Fruit fly (Drosophila melanogaster) whole organism, prepupa: ENCODE results near the gene sgg.

Experiments used
- Blimp-1 ChIP-seq: fragments of 200-800 bp; sonication (Bioruptor generic); optimal IDR thresholded peaks from 3 replicates; lab custom pipeline; 2017; ENCODE audit warnings: missing biosample characterization, missing genetic modification characterization, mild to moderate bottlenecking, moderate library complexity, missing genetic modification reagents
- CG10631 ChIP-seq: fragments of 200-800 bp; sonication (Bioruptor generic); optimal IDR thresholded peaks from 2 replicates; lab custom pipeline; 2016; ENCODE audit warnings: missing biosample characterization, missing genetic modification characterization
- CG11294 ChIP-seq: fragments of 200-800 bp; sonication (Bioruptor generic); IDR thresholded peaks from 2 replicates; pipeline ENCODE4 v1.3.6; 2022; ENCODE audit warnings: missing biosample characterization, missing genetic modification characterization
- CG11762 ChIP-seq: fragments of 200-800 bp; sonication (Bioruptor generic); optimal IDR thresholded peaks from 3 replicates; lab custom pipeline; 2016; ENCODE audit warnings: missing biosample characterization, missing genetic modification characterization; ENCODE audit not compliant: insufficient read depth
- CG11902 ChIP-seq: fragments of 200-800 bp; sonication (Bioruptor generic); optimal IDR thresholded peaks from 3 replicates; lab custom pipeline; 2016; ENCODE audit warnings: missing biosample characterization, missing genetic modification characterization
- CG15336 ChIP-seq: fragments of 200-800 bp; sonication (Bioruptor generic); IDR thresholded peaks from 2 replicates; pipeline ENCODE4 v1.3.6; 2022; ENCODE audit warnings: missing biosample characterization, missing genetic modification characterization
- CG16779 ChIP-seq: fragments of 200-800 bp; sonication (Bioruptor generic); optimal IDR thresholded peaks from 3 replicates; lab custom pipeline; 2017; ENCODE audit warnings: missing biosample characterization, mild to moderate bottlenecking, missing genetic modification characterization
- CG3032 ChIP-seq: fragments of 200-800 bp; optimal IDR thresholded peaks from 2 replicates; lab custom pipeline; 2019; ENCODE audit warnings: missing biosample characterization, mild to moderate bottlenecking, missing genetic modification characterization, moderate library complexity
- CG31627 ChIP-seq: fragments of 200-800 bp; sonication (Bioruptor generic); optimal IDR thresholded peaks from 3 replicates; lab custom pipeline; 2016; ENCODE audit warnings: missing biosample characterization, missing genetic modification characterization
- CG4318 ChIP-seq: fragments of 200-800 bp; sonication (Bioruptor generic); optimal IDR thresholded peaks from 3 replicates; lab custom pipeline; 2017; ENCODE audit warnings: missing biosample characterization, mild to moderate bottlenecking, missing genetic modification characterization
- CG6163 ChIP-seq: fragments of 200-800 bp; sonication (Bioruptor generic); IDR thresholded peaks from 3 replicates; pipeline ENCODE4 v1.3.6; 2022; ENCODE audit warnings: missing biosample characterization, missing genetic modification characterization
- CG6276 ChIP-seq: fragments of 200-800 bp; sonication (Bioruptor generic); optimal IDR thresholded peaks from 2 replicates; lab custom pipeline; 2017; ENCODE audit warnings: missing biosample characterization, mild to moderate bottlenecking, missing genetic modification characterization
- CG6808 ChIP-seq: fragments of 200-800 bp; sonication (Bioruptor generic); optimal IDR thresholded peaks from 3 replicates; lab custom pipeline; 2017; ENCODE audit warnings: missing biosample characterization, missing genetic modification characterization, mild to moderate bottlenecking, moderate library complexity, missing genetic modification reagents
- CG6854 ChIP-seq: fragments of 200-800 bp; sonication (Bioruptor generic); optimal IDR thresholded peaks from 2 replicates; lab custom pipeline; 2017; ENCODE audit warnings: missing biosample characterization, mild to moderate bottlenecking, missing genetic modification characterization
- CG8119 ChIP-seq: fragments of 200-800 bp; sonication (Bioruptor generic); IDR thresholded peaks from 3 replicates; pipeline ENCODE4 v1.3.6; 2022; ENCODE audit warnings: missing biosample characterization, missing genetic modification characterization
- CG8319 ChIP-seq: fragments of 200-800 bp; sonication (Bioruptor generic); optimal IDR thresholded peaks from 3 replicates; lab custom pipeline; 2016; ENCODE audit warnings: missing biosample characterization, missing genetic modification characterization
- Eip75B ChIP-seq: fragments of 200-800 bp; sonication (Bioruptor generic); optimal IDR thresholded peaks from 3 replicates; lab custom pipeline; 2016; ENCODE audit warnings: missing biosample characterization, missing genetic modification characterization
- Eip78C ChIP-seq: fragments of 200-800 bp; sonication (Bioruptor generic); peaks from one replicate; lab custom pipeline; 2016; ENCODE audit warnings: missing biosample characterization, missing genetic modification characterization
- Eip93F ChIP-seq: fragments of 200-800 bp; sonication (Bioruptor generic); optimal IDR thresholded peaks from 2 replicates; lab custom pipeline; 2016; ENCODE audit warnings: missing biosample characterization, mild to moderate bottlenecking, missing genetic modification characterization
- Ets21C ChIP-seq: fragments of 200-800 bp; sonication (Bioruptor generic); optimal IDR thresholded peaks from 3 replicates; lab custom pipeline; 2016; ENCODE audit warnings: missing biosample characterization, missing genetic modification characterization
- Ets96B ChIP-seq: fragments of 200-800 bp; optimal IDR thresholded peaks from 2 replicates; lab custom pipeline; 2019; ENCODE audit warnings: missing biosample characterization, mild to moderate bottlenecking, missing genetic modification characterization, moderate library complexity
- Gug ChIP-seq: fragments of 200-800 bp; sonication (Bioruptor generic); IDR thresholded peaks from 2 replicates; pipeline ENCODE4 v1.3.6; 2022; ENCODE audit warnings: missing biosample characterization, missing genetic modification characterization
- Hr38 ChIP-seq: sonication (Bioruptor generic); optimal IDR thresholded peaks from 2 replicates; lab custom pipeline; 2016; ENCODE audit warnings: missing biosample characterization, missing genetic modification characterization
- Hr39 ChIP-seq: fragments of 200-800 bp; sonication (Bioruptor generic); optimal IDR thresholded peaks from 2 replicates; lab custom pipeline; 2016; ENCODE audit warnings: missing biosample characterization, missing genetic modification characterization
- Hr4 ChIP-seq: fragments of 200-800 bp; sonication (Bioruptor generic); optimal IDR thresholded peaks from 3 replicates; lab custom pipeline; 2016; ENCODE audit warnings: missing biosample characterization, missing genetic modification characterization
- Met ChIP-seq: fragments of 200-800 bp; sonication (Bioruptor generic); optimal IDR thresholded peaks from 3 replicates; lab custom pipeline; 2016; ENCODE audit warnings: missing biosample characterization, missing genetic modification characterization
- OdsH ChIP-seq: fragments of 200-800 bp; sonication (Bioruptor generic); optimal IDR thresholded peaks from 3 replicates; lab custom pipeline; 2016; ENCODE audit warnings: missing biosample characterization, missing genetic modification characterization
- Smox ChIP-seq: fragments of 200-800 bp; sonication (Bioruptor generic); optimal IDR thresholded peaks from 3 replicates; lab custom pipeline; 2016; ENCODE audit warnings: missing biosample characterization, missing genetic modification characterization
- Sox102F ChIP-seq: fragments of 200-800 bp; sonication (Bioruptor generic); optimal IDR thresholded peaks from 2 replicates; lab custom pipeline; 2016; ENCODE audit warnings: missing biosample characterization, mild to moderate bottlenecking, missing genetic modification characterization
- Sox14 ChIP-seq: fragments of 200-800 bp; sonication (Bioruptor generic); optimal IDR thresholded peaks from 3 replicates; lab custom pipeline; 2016; ENCODE audit warnings: missing biosample characterization, missing genetic modification characterization
- acj6 ChIP-seq: fragments of 200-800 bp; sonication (Bioruptor generic); optimal IDR thresholded peaks from 3 replicates; lab custom pipeline; 2016; ENCODE audit warnings: missing biosample characterization, missing genetic modification characterization
- dac ChIP-seq: fragments of 200-800 bp; sonication (Bioruptor generic); optimal IDR thresholded peaks from 2 replicates; lab custom pipeline; 2017; ENCODE audit warnings: missing biosample characterization, mild to moderate bottlenecking, missing genetic modification characterization
- fd59A ChIP-seq: fragments of 200-800 bp; sonication (Bioruptor generic); optimal IDR thresholded peaks from 2 replicates; lab custom pipeline; 2017; ENCODE audit warnings: missing biosample characterization, mild to moderate bottlenecking, missing genetic modification characterization, missing genetic modification reagents
- fd85E ChIP-seq: fragments of 200-800 bp; sonication (Bioruptor generic); optimal IDR thresholded peaks from 3 replicates; lab custom pipeline; 2016; ENCODE audit warnings: missing biosample characterization, missing genetic modification characterization
- fkh ChIP-seq: fragments of 200-800 bp; sonication (Bioruptor generic); optimal IDR thresholded peaks from 3 replicates; lab custom pipeline; 2017; ENCODE audit warnings: missing biosample characterization, mild to moderate bottlenecking, missing genetic modification characterization, moderate library complexity
- lz ChIP-seq: fragments of 200-800 bp; sonication (Bioruptor generic); optimal IDR thresholded peaks from 3 replicates; lab custom pipeline; 2016; ENCODE audit warnings: missing biosample characterization, missing genetic modification characterization
- net ChIP-seq: fragments of 200-800 bp; sonication (Bioruptor generic); optimal IDR thresholded peaks from 3 replicates; lab custom pipeline; 2016; ENCODE audit warnings: missing biosample characterization, missing genetic modification characterization
- salr ChIP-seq, 2 experiments: fragments of 200-800 bp; sonication (Bioruptor generic); optimal IDR thresholded peaks; 3 replicates each; lab custom pipeline; 2016 to 2018; ENCODE audit warnings: missing biosample characterization in 2 of 2, missing genetic modification characterization in 2 of 2, mild to moderate bottlenecking in 1 of 2
- spab ChIP-seq: fragments of 200-800 bp; sonication (Bioruptor generic); optimal IDR thresholded peaks from 2 replicates; lab custom pipeline; 2017; ENCODE audit warnings: missing biosample characterization, mild to moderate bottlenecking, missing genetic modification characterization, missing genetic modification reagents
- ss ChIP-seq, 2 experiments: fragments of 200-800 bp; sonication (Bioruptor generic); optimal IDR thresholded peaks; 2 replicates in 1 of 2; 3 replicates in 1 of 2; lab custom pipeline; 2017 to 2018; ENCODE audit warnings: mild to moderate bottlenecking in 2 of 2, missing biosample characterization in 2 of 2, missing genetic modification characterization in 2 of 2, moderate library complexity in 1 of 2
- svp ChIP-seq: fragments of 200-800 bp; sonication (Bioruptor generic); peaks from one replicate; lab custom pipeline; 2016; ENCODE audit warnings: missing biosample characterization, missing genetic modification characterization
- topi ChIP-seq: fragments of 200-800 bp; sonication (Bioruptor generic); optimal IDR thresholded peaks from 3 replicates; lab custom pipeline; 2016; ENCODE audit warnings: missing biosample characterization, missing genetic modification characterization

The sgg gene

DNA sequence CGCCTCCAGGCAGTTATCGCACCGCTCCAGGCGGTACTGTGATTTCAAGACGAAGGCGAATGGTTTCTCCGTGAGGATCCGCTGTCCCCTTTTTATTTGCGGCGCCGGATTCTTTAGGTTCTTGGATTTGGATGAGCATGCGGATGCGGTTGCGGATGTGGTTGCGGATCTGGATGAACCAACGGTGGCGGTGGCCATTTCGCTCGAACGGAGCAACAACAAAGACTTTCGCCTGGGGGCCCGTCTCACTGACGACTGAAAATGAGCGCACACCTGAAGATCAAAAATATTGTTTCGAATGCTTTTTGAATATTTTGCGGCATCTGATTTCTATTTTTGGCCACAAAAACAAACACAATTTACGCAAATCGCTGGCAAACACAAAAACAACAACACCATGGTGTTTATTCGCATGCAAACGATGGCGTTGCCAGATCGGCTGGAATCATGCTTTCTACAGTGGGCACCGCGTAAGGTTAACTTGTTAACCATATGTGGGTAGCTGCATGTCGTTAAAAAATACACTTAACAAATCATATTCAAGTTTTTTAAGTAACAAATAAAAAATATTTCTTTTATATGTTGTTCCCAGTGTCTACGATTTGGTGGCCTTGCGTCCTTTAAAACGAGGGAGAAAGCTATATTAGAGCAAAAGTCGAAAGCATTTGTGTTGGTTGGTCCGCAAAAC, 25.1 kb upstream of the sgg start, which contains the start of gene Smyd3 (continued):
- TF ChIP-seq CG16779 (tag; lab: Kevin White, UChicago) (no peak), Eip93F (no peak), CG15336 (peak; percentile 82), CG3032 (peak; percentile 62), fd59A (GFP tag; lab: Kevin White, UChicago) (peak; percentile 26), Eip75B (GFP tag; lab: Kevin White, UChicago) (peak; percentile 88), fd85E (GFP tag; lab: Kevin White, UChicago) (no peak), Ets21C (GFP tag; lab: Kevin White, UChicago) (peak; percentile 81), Gug (peak; percentile 79), Hr4 (GFP tag; lab: Kevin White, UChicago) (peak; percentile 88), salr (GFP tag; optimal IDR thresholded peaks at IDR 0.05; lab: Kevin White, UChicago) (no peak), CG4318 (GFP tag; lab: Kevin White, UChicago) (no peak), CG6808 (no peak), CG11294 (GFP tag; lab: Robert Waterston, UW) (peak; percentile 68), acj6 (GFP tag; lab: Kevin White, UChicago) (peak; percentile 85)
- TF ChIP-seq, all 60 proteins: peak for 40

DNA sequence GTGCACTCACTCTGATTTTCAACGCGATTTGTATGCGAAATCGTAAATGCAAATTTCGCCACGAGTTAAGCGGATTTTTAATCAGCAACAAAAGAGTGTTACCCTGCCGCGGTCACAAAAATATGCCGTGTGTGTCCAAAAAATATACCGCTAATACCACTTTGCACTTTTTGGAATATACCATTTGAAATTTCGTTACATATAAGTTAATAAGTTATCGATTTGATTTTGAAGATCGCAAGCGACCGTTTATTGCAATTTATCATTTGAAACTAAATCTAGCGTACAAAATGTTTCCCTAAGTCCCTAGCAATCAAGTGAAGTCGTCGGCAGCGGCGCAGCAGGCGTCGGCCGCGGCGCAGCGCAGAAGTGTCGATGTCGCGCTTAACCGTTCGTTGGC, 23.5 kb upstream of the sgg start, which contains the start of gene eIF3g1:
TSS of gene eIF3g1 (minus strand) at position 101 of the 400 bp plus-strand sequence.
- peak; percentile 12 for TF ChIP-seq CG6854 (GFP tag; lab: Kevin White, UChicago)

DNA sequence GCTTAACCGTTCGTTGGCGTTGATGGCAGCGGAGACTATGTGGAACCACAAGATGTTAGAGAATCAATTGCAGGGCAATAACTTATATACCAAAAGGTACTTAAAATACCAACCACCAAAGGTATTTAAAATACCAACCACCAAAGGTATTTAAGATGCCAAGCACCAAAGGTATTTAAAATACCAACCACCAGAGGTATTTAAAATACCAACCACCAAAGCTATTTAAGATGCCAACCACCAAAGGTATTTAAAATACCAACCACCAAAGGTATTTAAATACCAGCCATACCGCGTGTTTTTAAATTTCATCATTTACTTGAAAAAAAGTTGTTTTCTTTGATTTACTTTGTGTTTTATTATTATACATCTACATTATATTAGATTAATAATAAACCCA, 16.3 kb upstream of the sgg start:
- no peak for TF ChIP-seq Sox102F (GFP tag; lab: Kevin White, UChicago)
- TF ChIP-seq fd59A (GFP tag; lab: Kevin White, UChicago): no peak
- no peak for TF ChIP-seq CG4318 (GFP tag; lab: Kevin White, UChicago)
- TF ChIP-seq fd85E (GFP tag; lab: Kevin White, UChicago): no peak
- no peak for TF ChIP-seq CG11902 (GFP tag; lab: Kevin White, UChicago)
- TF ChIP-seq fkh (GFP tag; lab: Kevin White, UChicago): no peak
- TF ChIP-seq svp (GFP tag; lab: Kevin White, UChicago): no peak
- no peak for TF ChIP-seq CG10631 (GFP tag; lab: Kevin White, UChicago)
- TF ChIP-seq dac (GFP tag; lab: Kevin White, UChicago): no peak
- TF ChIP-seq topi (GFP tag; lab: Kevin White, UChicago): no peak
- TF ChIP-seq CG8319 (GFP tag; lab: Kevin White, UChicago): no peak
- TF ChIP-seq Ets21C (GFP tag; lab: Kevin White, UChicago): no peak
- no peak for TF ChIP-seq CG31627 (GFP tag; lab: Kevin White, UChicago)
- no peak for TF ChIP-seq CG3032

DNA sequence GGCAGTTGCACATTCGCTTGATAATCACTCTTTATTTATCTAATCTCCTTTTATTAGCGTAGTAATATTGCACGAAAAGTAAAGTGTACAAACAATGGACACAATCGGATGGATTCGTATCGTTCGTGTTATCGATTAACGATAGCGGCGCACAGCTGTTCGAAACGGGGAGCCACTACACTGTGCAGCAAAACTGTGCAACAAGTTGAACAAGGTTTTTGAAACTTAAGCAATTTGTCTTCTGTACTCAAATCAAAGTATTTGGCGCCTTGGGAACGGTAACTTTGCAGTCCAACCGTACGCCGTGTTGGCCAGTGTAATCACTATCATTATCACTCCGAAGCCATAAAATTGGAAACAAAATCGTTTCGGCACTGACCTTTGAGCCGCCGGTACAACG, 14.1 kb upstream of the sgg start, which contains the start of the genes Tsp3A and Seipin:
TSS of gene Tsp3A (minus strand) at position 88 of the 400 bp plus-strand sequence.
TSS of gene Seipin (plus strand) at position 149 of the 400 bp plus-strand sequence.
- TF ChIP-seq lz (GFP tag; lab: Kevin White, UChicago) (peak; percentile 84), CG4318 (GFP tag; lab: Kevin White, UChicago) (no peak), Hr38 (GFP tag; lab: Kevin White, UChicago) (no peak), OdsH (peak; percentile 75), net (GFP tag; lab: Kevin White, UChicago) (peak; percentile 88), CG8119 (GFP tag; lab: Robert Waterston, UW) (peak; percentile 75; the same call in 2 of the 3 replicates), CG16779 (tag; lab: Kevin White, UChicago) (peak; percentile 87), Met (GFP tag; lab: Kevin White, UChicago) (no peak), topi (GFP tag; lab: Kevin White, UChicago) (peak; percentile 88), CG3032 (peak; percentile 68), CG11294 (GFP tag; lab: Robert Waterston, UW) (peak; percentile 81), Gug (peak; percentile 74), CG10631 (GFP tag; lab: Kevin White, UChicago) (no peak), CG6163 (peak; percentile 94), CG11762 (GFP tag; lab: Kevin White, UChicago) (peak; percentile 75), CG6854 (GFP tag; lab: Kevin White, UChicago) (peak; percentile 85), svp (GFP tag; lab: Kevin White, UChicago) (peak; percentile 98), Hr39 (GFP tag; lab: Kevin White, UChicago) (peak; percentile 81), acj6 (GFP tag; lab: Kevin White, UChicago) (no peak), Ets96B (peak; percentile 77), Blimp-1 (GFP tag; lab: Kevin White, UChicago) (no peak), Eip78C (GFP tag; lab: Kevin White, UChicago) (peak; percentile 94), CG6808 (peak; percentile 82), spab (GFP tag; lab: Kevin White, UChicago) (peak; percentile 76), ss (GFP tag; optimal IDR thresholded peaks at IDR 0.05; lab: Kevin White, UChicago) (peak; percentile 85 to 88), CG15336 (peak; percentile 83), Hr4 (GFP tag; lab: Kevin White, UChicago) (no peak), CG6276 (GFP tag; lab: Kevin White, UChicago) (peak; percentile 91), Sox14 (GFP tag; lab: Kevin White, UChicago) (peak; percentile 90), CG8319 (GFP tag; lab: Kevin White, UChicago) (peak; percentile 71), Smox (GFP tag; lab: Kevin White, UChicago) (peak; percentile 82)
